Worm (Caenorhabditis elegans) whole organism, L4/young adult: Measurements from ENCODE around the gene C08F1.8.

Experiments used
- W03F9.2 ChIP-seq: fragments of 150-350 bp; optimal IDR thresholded peaks from 2 replicates; lab custom pipeline; 2014; ENCODE audit warnings: missing biosample characterization, missing genetic modification characterization
- dao-5 ChIP-seq: sonication (generic microtip); optimal IDR thresholded peaks from 2 replicates; lab custom pipeline; 2016; ENCODE audit warnings: missing genotype, missing genetic modification characterization, moderate library complexity, missing compliant biosample characterization
- him-1 ChIP-seq: sonication (generic microtip); optimal IDR thresholded peaks from 2 replicates; lab custom pipeline; 2016; ENCODE audit warnings: missing genotype, missing genetic modification reagents, missing genetic modification characterization, missing compliant biosample characterization

ce11 chrII:1808217-1808616 lies at the start of gene C08F1.8:
- TF ChIP-seq W03F9.2 (tag; lab: Kevin White, UChicago), result no peak
- TF ChIP-seq dao-5 (tag; lab: Kevin White, UChicago), result no peak
- TF ChIP-seq him-1 (tag; lab: Kevin White, UChicago), result no peak
